Worm (Caenorhabditis elegans): ENCODE results near the gene cisd-3.1.
A peak's percentile ranks its signal among the peaks of the same experiment; 100 is the strongest.

The cisd-3.1 gene

ce11 chrIII:4560393-4560890, 17.8 kb downstream of the cisd-3.1 start (continued):
- TF ChIP-seq snpc-4 (GFP tag; optimal IDR thresholded peaks at IDR 0.05) (no peak), snpc-4 (tag; optimal IDR thresholded peaks at IDR 0.05) (peak in 2 of 4 experiments; percentile 6 to 10), egrh-3 (GFP tag; IDR thresholded peaks at IDR 0.05) (no peak), hmg-1.2 (GFP tag; IDR thresholded peaks at IDR 0.05) (peak; percentile 94), cebp-2 (GFP tag; IDR thresholded peaks at IDR 0.05) (no peak), F49E8.2 (tag; optimal IDR thresholded peaks at IDR 0.05; ENCODE audit: insufficient read depth) (no peak), repo-1 (tag; optimal IDR thresholded peaks at IDR 0.05) (no peak), K12H6.12 (tag; optimal IDR thresholded peaks at IDR 0.05) (peak; percentile 58), B0336.3 (GFP tag; IDR thresholded peaks at IDR 0.05) (peak; percentile 64), D2030.7 (GFP tag; IDR thresholded peaks at IDR 0.05) (no peak), lin-40 (tag; optimal IDR thresholded peaks at IDR 0.05) (peak; percentile 68), cebp-1 (GFP tag; IDR thresholded peaks at IDR 0.05) (no peak), cebp-1 (tag; optimal IDR thresholded peaks at IDR 0.05) (peak; percentile 53), tbp1 (GFP tag; optimal IDR thresholded peaks at IDR 0.05) (peak; percentile 17), atf-7 (tag; optimal IDR thresholded peaks at IDR 0.05) (peak; percentile 72), F23B12.7 (tag; optimal IDR thresholded peaks at IDR 0.05; ENCODE audit: insufficient read depth) (no peak), ztf-22 (GFP tag; optimal IDR thresholded peaks at IDR 0.05) (peak; percentile 22), hrde-1 (tag; optimal IDR thresholded peaks at IDR 0.05; ENCODE audit: borderline replicate concordance) (no peak), lag-1 (GFP tag; IDR thresholded peaks at IDR 0.05) (no peak), xnd-1 (tag; optimal IDR thresholded peaks at IDR 0.05) (no peak), zim-3 (tag; optimal IDR thresholded peaks at IDR 0.05) (no peak), madf-3 (GFP tag; IDR thresholded peaks at IDR 0.05) (no peak), hlh-26 (GFP tag; conservative IDR thresholded peaks at IDR 0.05) (no peak), lin-26 (GFP tag; IDR thresholded peaks at IDR 0.05) (no peak), C06A6.2 (GFP tag; conservative IDR thresholded peaks at IDR 0.05) (0 out of 2 replicates have a peak, but pooled peaks have one; percentile 49), hmg-20 (GFP tag; IDR thresholded peaks at IDR 0.05) (no peak), unc-130 (GFP tag; optimal IDR thresholded peaks at IDR 0.05) (peak; percentile 3), sdz-38 (tag; optimal IDR thresholded peaks at IDR 0.05) (no peak), ztf-26 (tag; optimal IDR thresholded peaks at IDR 0.05) (peak; percentile 16), F10E7.11 (tag; optimal IDR thresholded peaks at IDR 0.05) (no peak), Y67H2A.10 (GFP tag; conservative IDR thresholded peaks at IDR 0.05) (no peak), rec-8 (tag; optimal IDR thresholded peaks at IDR 0.05) (no peak), attf-5 (GFP tag; optimal IDR thresholded peaks at IDR 0.05) (peak; percentile 35), ZK185.1 (tag; optimal IDR thresholded peaks at IDR 0.05; ENCODE audit: poor library complexity, severe bottlenecking) (no peak), Y79H2A.3 (GFP tag; conservative IDR thresholded peaks at IDR 0.05) (no peak), bed-2 (GFP tag; IDR thresholded peaks at IDR 0.05) (no peak), nhr-179 (tag; optimal IDR thresholded peaks at IDR 0.05) (no peak), nhr-27 (tag; optimal IDR thresholded peaks at IDR 0.05) (no peak), madf-8 (GFP tag; conservative IDR thresholded peaks at IDR 0.05) (no peak), lsl-1 (GFP tag; optimal IDR thresholded peaks at IDR 0.05) (no peak), ceh-100 (GFP tag; IDR thresholded peaks at IDR 0.05) (no peak), nfya-2 (GFP tag; IDR thresholded peaks at IDR 0.05) (no peak), gei-17 (GFP tag; optimal IDR thresholded peaks at IDR 0.05) (no peak), lin-35 (GFP tag; optimal IDR thresholded peaks at IDR 0.05) (peak in 1 of 3 experiments; percentile 36), egl-44 (GFP tag; IDR thresholded peaks at IDR 0.05) (no peak), zfh-2 (GFP tag; conservative IDR thresholded peaks at IDR 0.05) (peak; percentile 87), mcd-1 (GFP tag; IDR thresholded peaks at IDR 0.05) (peak; percentile 50), die-1 (tag; optimal IDR thresholded peaks at IDR 0.05) (no peak)
